Fruit fly (Drosophila melanogaster): Measurements from ENCODE around the gene Elo68beta.

Elo68beta gene

dm6 chr3L:11124841-11125240 is 23.3 kb upstream of the Elo68beta start:
- peak; percentile 57 for TF ChIP-seq sd (tag; optimal IDR thresholded peaks at IDR 0.05)
- TF ChIP-seq so (GFP tag; IDR thresholded peaks at IDR 0.05): peak; percentile 71; the same call in 2 of the 3 replicates
- no peak for TF ChIP-seq CG8944 (GFP tag; optimal IDR thresholded peaks at IDR 0.05)
- TF ChIP-seq Opbp (GFP tag; IDR thresholded peaks at IDR 0.05; ENCODE audit: partially characterized antibody): no peak
- TF ChIP-seq luna (GFP tag; optimal IDR thresholded peaks at IDR 0.05): no peak
- 0 out of 2 replicates have a peak, but pooled peaks have one; percentile 11 for TF ChIP-seq Bgb (GFP tag; IDR thresholded peaks at IDR 0.05; ENCODE audit: partially characterized antibody)
- no peak for TF ChIP-seq CG2202 (tag; optimal IDR thresholded peaks at IDR 0.05)
- TF ChIP-seq ase (GFP tag; IDR thresholded peaks at IDR 0.05): no peak
- TF ChIP-seq CG12769 (tag; optimal IDR thresholded peaks at IDR 0.05): peak; percentile 43
- no peak for TF ChIP-seq CG5953 (GFP tag; IDR thresholded peaks at IDR 0.05)
- no peak for TF ChIP-seq Med (GFP tag)
- TF ChIP-seq Hr78 (GFP tag; optimal IDR thresholded peaks at IDR 0.05): peak in 1 of 2 experiments; percentile 20
- TF ChIP-seq Pdp1 (GFP tag; optimal IDR thresholded peaks at IDR 0.05): peak in 1 of 2 experiments; percentile 11
- no peak for TF ChIP-seq CG12299 (tag; optimal IDR thresholded peaks at IDR 0.05)
- no peak for TF ChIP-seq CrebB (tag; optimal IDR thresholded peaks at IDR 0.05)
- TF ChIP-seq chinmo (GFP tag; IDR thresholded peaks at IDR 0.05; ENCODE audit: partially characterized antibody): 0 out of 4 replicates have a peak, but pooled peaks have one; percentile 28
- no peak for TF ChIP-seq cwo (GFP tag; optimal IDR thresholded peaks at IDR 0.05)

dm6 chr3L:11124439-11124838 is 22.9 kb upstream of the Elo68beta start:
- peak; percentile 20 for TF ChIP-seq CG4424 (GFP tag; optimal IDR thresholded peaks at IDR 0.05)
- no peak for TF ChIP-seq CG8388 (GFP tag; optimal IDR thresholded peaks at IDR 0.05)
- TF ChIP-seq Ets65A (GFP tag): peak; percentile 24
- TF ChIP-seq CG13424 (tag; optimal IDR thresholded peaks at IDR 0.05): peak; percentile 23
- TF ChIP-seq Pdp1 (GFP tag; optimal IDR thresholded peaks at IDR 0.05): peak in 1 of 2 experiments; percentile 2
- peak; percentile 6 for TF ChIP-seq Sox102F (GFP tag; optimal IDR thresholded peaks at IDR 0.05)
- TF ChIP-seq fd96Cb (tag; optimal IDR thresholded peaks at IDR 0.05): peak; percentile 7
- no peak for TF ChIP-seq sim (GFP tag; IDR thresholded peaks at IDR 0.05)
- peak; percentile 1 for TF ChIP-seq Xbp1 (GFP tag; optimal IDR thresholded peaks at IDR 0.05)
- no peak for TF ChIP-seq CG10147 (GFP tag; optimal IDR thresholded peaks at IDR 0.05)
- peak; percentile 89 for TF ChIP-seq grau (tag; optimal IDR thresholded peaks at IDR 0.05)
- TF ChIP-seq HLH3B (GFP tag; IDR thresholded peaks at IDR 0.05): 0 out of 2 replicates have a peak, but pooled peaks have one; percentile 21
- peak; percentile 34; the same call in 1 of the 3 replicates for TF ChIP-seq CG17361 (GFP tag; IDR thresholded peaks at IDR 0.05)
- TF ChIP-seq CG30431 (GFP tag; optimal IDR thresholded peaks at IDR 0.05): no peak
- peak; percentile 79 for TF ChIP-seq Med (GFP tag)
- no peak for TF ChIP-seq ac (GFP tag; optimal IDR thresholded peaks at IDR 0.05)
- no peak for TF ChIP-seq CG34224 (GFP tag; IDR thresholded peaks at IDR 0.05; ENCODE audit: partially characterized antibody)
- TF ChIP-seq CG31441 (GFP tag; IDR thresholded peaks at IDR 0.05): peak; percentile 32; the same call in 1 of the 2 replicates
- no peak for TF ChIP-seq E2f1 (GFP tag; IDR thresholded peaks at IDR 0.05)
- no peak for TF ChIP-seq Nf-YC (tag; optimal IDR thresholded peaks at IDR 0.05)
- TF ChIP-seq chn (GFP tag; optimal IDR thresholded peaks at IDR 0.05): peak; percentile 16
- peak in 1 of 2 experiments; percentile 20 for TF ChIP-seq Eip74EF (GFP tag; optimal IDR thresholded peaks at IDR 0.05)
- peak; percentile 17 for TF ChIP-seq CG12391 (tag; optimal IDR thresholded peaks at IDR 0.05)
- peak; percentile 6 for TF ChIP-seq CG7556 (GFP tag; optimal IDR thresholded peaks at IDR 0.05)
- TF ChIP-seq phol (tag; optimal IDR thresholded peaks at IDR 0.05): peak; percentile 13
- TF ChIP-seq dmrt99B (tag; optimal IDR thresholded peaks at IDR 0.05): peak; percentile 29
- peak in 1 of 2 experiments; percentile 10 for TF ChIP-seq bsh (GFP tag; optimal IDR thresholded peaks at IDR 0.05)
- TF ChIP-seq row (GFP tag; IDR thresholded peaks at IDR 0.05): peak; percentile 19; the same call in 1 of the 3 replicates
- TF ChIP-seq E2f2 (GFP tag; IDR thresholded peaks at IDR 0.05): no peak
- TF ChIP-seq CG12659 (GFP tag; optimal IDR thresholded peaks at IDR 0.05): no peak
- no peak for TF ChIP-seq ato (GFP tag; IDR thresholded peaks at IDR 0.05; ENCODE audit: partially characterized antibody)
- TF ChIP-seq CG2120 (GFP tag; optimal IDR thresholded peaks at IDR 0.05): peak; percentile 36
- peak; percentile 17 for TF ChIP-seq CG7839 (tag; optimal IDR thresholded peaks at IDR 0.05)
